Fruit fly (Drosophila melanogaster): ENCODE data around the gene dpr19.

- TF ChIP-seq Sin3A (optimal IDR thresholded peaks at IDR 0.05) (no peak), psq (optimal IDR thresholded peaks at IDR 0.05) (no peak), ttk (optimal IDR thresholded peaks at IDR 0.05) (no peak), h (optimal IDR thresholded peaks at IDR 0.05) (no peak), Myc (optimal IDR thresholded peaks at IDR 0.05) (no peak), insv (optimal IDR thresholded peaks at IDR 0.05) (no peak)
These were observed 32.2 kb downstream of the dpr19 start, which contains the start of the genes Ip259 and RpS27A for dm6 chr2L:10408122-10408576.

Measured in Kc167 (cell line).